Worm (Caenorhabditis elegans) whole organism, late embryonic: Measurements from ENCODE around the gene nhr-7.

Experiments used
- Y22D7AL.16 ChIP-seq: sonication (generic microtip); optimal IDR thresholded peaks from 2 replicates; lab custom pipeline; 2016; ENCODE audit warnings: missing genetic modification characterization, missing compliant biosample characterization
- che-1 ChIP-seq: sonication (generic microtip); optimal IDR thresholded peaks from 2 replicates; lab custom pipeline; 2016; ENCODE audit warnings: mild to moderate bottlenecking, missing genetic modification characterization, missing compliant biosample characterization
- elt-2 ChIP-seq: sonication (generic microtip); optimal IDR thresholded peaks from 2 replicates; lab custom pipeline; 2016; ENCODE audit warnings: missing genetic modification reagents, missing genetic modification characterization, missing compliant biosample characterization
- ets-4 ChIP-seq: sonication (generic microtip); optimal IDR thresholded peaks from 2 replicates; lab custom pipeline; 2016; ENCODE audit warnings: missing genetic modification characterization, missing compliant biosample characterization
- hlh-30 ChIP-seq: sonication (generic microtip); optimal IDR thresholded peaks from 2 replicates; lab custom pipeline; 2017; ENCODE audit warnings: antibody characterized with exemption, missing genetic modification characterization, missing compliant biosample characterization; ENCODE audit not compliant: insufficient read depth
- hlh-6 ChIP-seq: sonication (generic microtip); optimal IDR thresholded peaks from 2 replicates; lab custom pipeline; 2016; ENCODE audit warnings: missing genotype, missing genetic modification characterization, missing compliant biosample characterization
- hlh-8 ChIP-seq: sonication (generic microtip); optimal IDR thresholded peaks from 2 replicates; lab custom pipeline; 2016; ENCODE audit warnings: missing genotype, missing genetic modification characterization, missing compliant biosample characterization
- nfya-1 ChIP-seq: sonication (generic microtip); optimal IDR thresholded peaks from 2 replicates; lab custom pipeline; 2017; ENCODE audit warnings: missing genetic modification characterization, mild to moderate bottlenecking, missing compliant biosample characterization, antibody characterized with exemption, moderate library complexity
- nhr-11 ChIP-seq: fragments of 150-350 bp; optimal IDR thresholded peaks from 2 replicates; lab custom pipeline; 2014; ENCODE audit warnings: missing biosample characterization, missing genetic modification characterization
- ref-2 ChIP-seq: sonication (generic microtip); optimal IDR thresholded peaks from 2 replicates; lab custom pipeline; 2016; ENCODE audit warnings: missing genetic modification characterization, missing compliant biosample characterization
- unc-55 ChIP-seq: sonication (generic microtip); optimal IDR thresholded peaks from 2 replicates; lab custom pipeline; 2017; ENCODE audit warnings: missing biosample characterization, missing genetic modification reagents, missing genetic modification characterization
- unc-86 ChIP-seq: sonication (generic microtip); optimal IDR thresholded peaks from 2 replicates; lab custom pipeline; 2016; ENCODE audit warnings: missing genetic modification characterization, missing compliant biosample characterization

ce11 chrIV:11230069-11230468 lies 41.1 kb downstream of the nhr-7 start, which contains the start of gene best-7:
- TF ChIP-seq hlh-30 (tag; lab: Kevin White, UChicago) (no peak), ets-4 (tag; lab: Kevin White, UChicago) (no peak), hlh-8 (tag; lab: Kevin White, UChicago) (no peak), che-1 (tag; lab: Kevin White, UChicago) (no peak), elt-2 (tag; lab: Kevin White, UChicago) (no peak), unc-55 (no peak), Y22D7AL.16 (no peak), hlh-6 (no peak), nhr-11 (no peak), ref-2 (tag; lab: Kevin White, UChicago) (no peak), nfya-1 (no peak), unc-86 (tag; lab: Kevin White, UChicago) (no peak)
